Worm (Caenorhabditis elegans) whole organism, midembryonic: Measurements from ENCODE around the gene Y66D12A.6.

ENCODE experiments used
- flt-1 ChIP-seq: fragments of 200-800 bp; sonication (Bioruptor generic); IDR thresholded peaks from 2 replicates; pipeline ENCODE4 v1.3.6; 2022; ENCODE audit warnings: missing genetic modification characterization, missing compliant biosample characterization
- klf-2 ChIP-seq: fragments of 200-800 bp; sonication (Bioruptor generic); conservative IDR thresholded peaks from 2 replicates; pipeline ENCODE4 v1.3.6; 2022; ENCODE audit warnings: missing genetic modification reagents, missing genetic modification characterization, missing compliant biosample characterization
- med-1 ChIP-seq: sonication (generic microtip); optimal IDR thresholded peaks from 2 replicates; lab custom pipeline; 2017; ENCODE audit warnings: missing genetic modification characterization, mild to moderate bottlenecking, missing compliant biosample characterization, antibody characterized with exemption, missing genetic modification reagents; ENCODE audit not compliant: insufficient read depth

DNA sequence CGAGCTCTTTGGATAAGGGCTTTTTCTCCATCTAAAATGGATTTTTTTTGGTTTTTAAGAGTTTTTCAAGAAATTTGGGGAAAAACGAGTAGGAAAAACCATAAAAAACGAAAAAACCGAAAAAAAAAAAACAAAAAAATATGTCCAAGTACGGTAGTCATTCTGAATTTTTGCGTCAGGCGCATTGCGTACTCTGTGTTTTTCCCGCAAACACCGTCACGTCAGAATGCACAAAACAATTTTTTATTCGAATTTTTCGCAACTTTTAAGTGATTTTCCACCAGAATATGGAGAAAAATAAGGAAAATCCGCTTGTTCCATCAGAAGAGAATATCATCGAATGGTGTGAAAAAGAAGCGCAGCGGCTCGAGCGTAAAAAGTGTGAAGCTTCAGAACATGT, at the start of gene Y66D12A.6, which contains the start of gene ceh-92:
- TF ChIP-seq med-1 (GFP tag; lab: Kevin White, UChicago) (no peak), klf-2 (no peak), flt-1 (no peak)
